Fruit fly (Drosophila melanogaster) whole organism, embryonic: ENCODE results near the gene Gr93a.
A peak's percentile ranks its signal among the peaks of the same experiment; 100 is the strongest.

ENCODE experiments used
- Adf1 ChIP-seq: fragments of 200-800 bp; sonication (Bioruptor generic); IDR thresholded peaks from 2 replicates; pipeline ENCODE4 v1.3.6; 2022; ENCODE audit warnings: missing biosample characterization, missing genetic modification characterization
- Asciz ChIP-seq: fragments of 200-800 bp; sonication (Bioruptor generic); optimal IDR thresholded peaks from 2 replicates; lab custom pipeline; 2017; ENCODE audit warnings: missing biosample characterization, mild to moderate bottlenecking, missing genetic modification characterization, missing genetic modification reagents
- CG12104 ChIP-seq: fragments of 200-800 bp; sonication (Bioruptor generic); optimal IDR thresholded peaks from 3 replicates; lab custom pipeline; 2016; ENCODE audit warnings: missing biosample characterization, missing genetic modification characterization
- CG12155 ChIP-seq: fragments of 200-800 bp; sonication (Bioruptor generic); optimal IDR thresholded peaks from 3 replicates; lab custom pipeline; 2016; ENCODE audit warnings: missing biosample characterization, missing genetic modification characterization
- CG12299 ChIP-seq: fragments of 200-800 bp; sonication (Bioruptor generic); optimal IDR thresholded peaks from 2 replicates; lab custom pipeline; 2018; ENCODE audit warnings: missing biosample characterization, mild to moderate bottlenecking, missing genetic modification characterization
- CG12744 ChIP-seq: fragments of 200-800 bp; sonication (Bioruptor generic); optimal IDR thresholded peaks from 2 replicates; lab custom pipeline; 2016; ENCODE audit warnings: missing biosample characterization, missing genetic modification characterization
- CG13424 ChIP-seq: fragments of 200-800 bp; sonication (Bioruptor generic); optimal IDR thresholded peaks from 2 replicates; lab custom pipeline; 2019; ENCODE audit warnings: missing biosample characterization, mild to moderate bottlenecking, missing genetic modification characterization, moderate library complexity
- CG14050 ChIP-seq: fragments of 200-800 bp; sonication (Bioruptor generic); IDR thresholded peaks from 3 replicates; pipeline ENCODE4 v1.3.6; 2022; ENCODE audit warnings: missing biosample characterization, missing genetic modification characterization
- CG17328 ChIP-seq: fragments of 200-800 bp; sonication (Bioruptor generic); IDR thresholded peaks from 2 replicates; pipeline ENCODE4 v1.3.6; 2022; ENCODE audit warnings: missing biosample characterization, missing genetic modification characterization
- CG17385 ChIP-seq: fragments of 200-800 bp; sonication (Bioruptor generic); optimal IDR thresholded peaks from 3 replicates; lab custom pipeline; 2018; ENCODE audit warnings: missing biosample characterization, mild to moderate bottlenecking, missing genetic modification characterization
- CG2889 ChIP-seq: fragments of 200-800 bp; sonication (Bioruptor generic); IDR thresholded peaks from 3 replicates; pipeline ENCODE4 v1.3.6; 2022; ENCODE audit warnings: missing biosample characterization, missing genetic modification characterization
- CG3065 ChIP-seq: fragments of 200-800 bp; sonication (Bioruptor generic); optimal IDR thresholded peaks from 2 replicates; lab custom pipeline; 2016; ENCODE audit warnings: missing biosample characterization, missing genetic modification characterization
- CG33557 ChIP-seq: fragments of 200-800 bp; sonication (Bioruptor generic); optimal IDR thresholded peaks from 2 replicates; lab custom pipeline; 2019; ENCODE audit warnings: missing biosample characterization, mild to moderate bottlenecking, missing genetic modification characterization, moderate library complexity
- CG34376 ChIP-seq: fragments of 200-800 bp; sonication (Bioruptor generic); optimal IDR thresholded peaks from 2 replicates; lab custom pipeline; 2018; ENCODE audit warnings: missing biosample characterization, mild to moderate bottlenecking, missing genetic modification characterization
- CG6175 ChIP-seq: fragments of 200-800 bp; sonication (Bioruptor generic); IDR thresholded peaks from 3 replicates; pipeline ENCODE4 v1.3.6; 2022; ENCODE audit warnings: missing biosample characterization, missing genetic modification characterization
- CG6813 ChIP-seq: fragments of 200-800 bp; sonication (Bioruptor generic); optimal IDR thresholded peaks from 2 replicates; lab custom pipeline; 2017; ENCODE audit warnings: missing biosample characterization, missing genetic modification characterization, mild to moderate bottlenecking, moderate library complexity, missing genetic modification reagents
- CG8290 ChIP-seq, 3 experiments: fragments of 200-800 bp; sonication (Bioruptor generic); optimal IDR thresholded peaks; 2 replicates each; lab custom pipeline; 2016 to 2019; ENCODE audit warnings: missing biosample characterization in 3 of 3, missing genetic modification characterization in 3 of 3, mild to moderate bottlenecking in 2 of 3, moderate library complexity in 1 of 3
- CG8924 ChIP-seq: fragments of 200-800 bp; optimal IDR thresholded peaks from 3 replicates; lab custom pipeline; 2019; ENCODE audit warnings: missing biosample characterization, mild to moderate bottlenecking, missing genetic modification characterization, moderate library complexity
- Dad ChIP-seq: fragments of 200-800 bp; sonication (Bioruptor generic); optimal IDR thresholded peaks from 3 replicates; lab custom pipeline; 2016; ENCODE audit warnings: missing biosample characterization, missing genetic modification characterization
- Dbx ChIP-seq: fragments of 200-800 bp; sonication (Bioruptor generic); IDR thresholded peaks from 3 replicates; pipeline ENCODE4 v1.3.6; 2022; ENCODE audit warnings: missing biosample characterization, missing genetic modification characterization
- Dek ChIP-seq: fragments of 200-800 bp; sonication (Bioruptor generic); optimal IDR thresholded peaks from 3 replicates; lab custom pipeline; 2019; ENCODE audit warnings: missing biosample characterization, mild to moderate bottlenecking, missing genetic modification characterization, moderate library complexity
- Fer1 ChIP-seq: fragments of 200-800 bp; sonication (Bioruptor generic); optimal IDR thresholded peaks from 2 replicates; lab custom pipeline; 2017; ENCODE audit warnings: missing biosample characterization, mild to moderate bottlenecking, missing genetic modification characterization
- Gsc ChIP-seq: fragments of 200-800 bp; sonication (Bioruptor generic); IDR thresholded peaks from 2 replicates; pipeline ENCODE4 v1.3.6; 2022; ENCODE audit warnings: missing biosample characterization, missing genetic modification characterization
- HLHmδ ChIP-seq: fragments of 200-800 bp; sonication (Bioruptor generic); optimal IDR thresholded peaks from 2 replicates; lab custom pipeline; 2018; ENCODE audit warnings: missing biosample characterization, mild to moderate bottlenecking, missing genetic modification characterization, moderate library complexity
- Hey ChIP-seq: fragments of 200-800 bp; sonication (Bioruptor generic); optimal IDR thresholded peaks from 3 replicates; lab custom pipeline; 2018; ENCODE audit warnings: missing biosample characterization, mild to moderate bottlenecking, missing genetic modification characterization
- HmgD ChIP-seq: fragments of 200-800 bp; sonication (Bioruptor generic); optimal IDR thresholded peaks from 3 replicates; lab custom pipeline; 2016; ENCODE audit warnings: missing biosample characterization, missing genetic modification characterization
- Kr ChIP-seq: fragments of 200-800 bp; sonication (Bioruptor generic); optimal IDR thresholded peaks from 2 replicates; lab custom pipeline; 2017; ENCODE audit warnings: missing biosample characterization, mild to moderate bottlenecking, missing genetic modification characterization
- Med ChIP-seq: fragments of 200-800 bp; sonication (Bioruptor generic); peaks from one replicate; lab custom pipeline; 2016; ENCODE audit warnings: missing biosample characterization, missing genetic modification characterization, mild to moderate bottlenecking, inconsistent platforms, moderate library complexity
- Pdp1 ChIP-seq, 2 experiments: fragments of 200-800 bp; sonication (Bioruptor generic); optimal IDR thresholded peaks; 3 replicates each; lab custom pipeline; 2016; ENCODE audit warnings: missing biosample characterization in 2 of 2, missing genetic modification characterization in 2 of 2, mild to moderate bottlenecking in 1 of 2, moderate library complexity in 1 of 2
- Ravus ChIP-seq: fragments of 200-800 bp; sonication (Bioruptor generic); IDR thresholded peaks from 2 replicates; pipeline ENCODE4 v1.3.6; 2022; ENCODE audit warnings: missing biosample characterization, missing genetic modification characterization
- Scr ChIP-seq: fragments of 200-800 bp; sonication (Bioruptor generic); IDR thresholded peaks from 2 replicates; pipeline ENCODE4 v1.3.6; 2022; ENCODE audit warnings: missing biosample characterization, missing genetic modification characterization; ENCODE audit not compliant: partially characterized antibody
- Usf ChIP-seq: fragments of 200-800 bp; sonication (Bioruptor generic); optimal IDR thresholded peaks from 2 replicates; lab custom pipeline; 2017; ENCODE audit warnings: missing genotype, missing biosample characterization, missing genetic modification characterization
- bcd ChIP-seq: fragments of 200-800 bp; sonication (Bioruptor generic); optimal IDR thresholded peaks from 2 replicates; lab custom pipeline; 2017; ENCODE audit warnings: missing biosample characterization, mild to moderate bottlenecking, missing genetic modification characterization
- cas ChIP-seq: fragments of 200-800 bp; sonication (Bioruptor generic); IDR thresholded peaks from 2 replicates; pipeline ENCODE4 v1.3.6; 2022; ENCODE audit warnings: missing biosample characterization, missing genetic modification characterization
- crc ChIP-seq: fragments of 200-800 bp; sonication (Bioruptor generic); optimal IDR thresholded peaks from 2 replicates; lab custom pipeline; 2016; ENCODE audit warnings: missing biosample characterization, missing genetic modification characterization
- dmrt11E ChIP-seq: fragments of 200-800 bp; sonication (Bioruptor generic); optimal IDR thresholded peaks from 3 replicates; lab custom pipeline; 2018; ENCODE audit warnings: missing biosample characterization, mild to moderate bottlenecking, missing genetic modification characterization, moderate library complexity
- dmrt99B ChIP-seq: fragments of 200-800 bp; sonication (Bioruptor generic); optimal IDR thresholded peaks from 2 replicates; lab custom pipeline; 2018; ENCODE audit warnings: missing biosample characterization, mild to moderate bottlenecking, missing genetic modification characterization, moderate library complexity
- fd64A ChIP-seq: fragments of 200-800 bp; sonication (Bioruptor generic); optimal IDR thresholded peaks from 3 replicates; lab custom pipeline; 2018; ENCODE audit warnings: missing biosample characterization, mild to moderate bottlenecking, missing genetic modification characterization
- h ChIP-seq: fragments of >200 bp; optimal IDR thresholded peaks from 2 replicates; lab custom pipeline; 2017
- ken ChIP-seq: fragments of 200-800 bp; sonication (Bioruptor generic); IDR thresholded peaks from 3 replicates; pipeline ENCODE4 v1.3.6; 2022; ENCODE audit warnings: missing biosample characterization, missing genetic modification characterization
- nerfin-2 ChIP-seq: fragments of 200-800 bp; sonication (Bioruptor generic); IDR thresholded peaks from 2 replicates; pipeline ENCODE4 v1.3.6; 2022; ENCODE audit warnings: missing biosample characterization, missing genetic modification characterization; ENCODE audit not compliant: partially characterized antibody
- nom ChIP-seq: fragments of 200-800 bp; sonication (Bioruptor generic); optimal IDR thresholded peaks from 2 replicates; lab custom pipeline; 2017; ENCODE audit warnings: missing biosample characterization, missing genetic modification characterization, mild to moderate bottlenecking, moderate library complexity, missing genetic modification reagents
- pum ChIP-seq: fragments of 200-800 bp; sonication (Bioruptor generic); optimal IDR thresholded peaks from 2 replicates; lab custom pipeline; 2016; ENCODE audit warnings: missing biosample characterization, missing genetic modification characterization
- row ChIP-seq: fragments of 200-800 bp; sonication (Bioruptor generic); IDR thresholded peaks from 3 replicates; pipeline ENCODE4 v1.3.6; 2022; ENCODE audit warnings: missing biosample characterization, missing genetic modification characterization
- sna ChIP-seq: fragments of 200-800 bp; sonication (Bioruptor generic); IDR thresholded peaks from 2 replicates; pipeline ENCODE4 v1.3.6; 2022; ENCODE audit warnings: missing biosample characterization, missing genetic modification characterization; ENCODE audit not compliant: partially characterized antibody
- sqz ChIP-seq: fragments of 200-800 bp; sonication (Bioruptor generic); optimal IDR thresholded peaks from 3 replicates; lab custom pipeline; 2018; ENCODE audit warnings: missing biosample characterization, mild to moderate bottlenecking, missing genetic modification characterization
- tio ChIP-seq: fragments of 200-800 bp; sonication (Bioruptor generic); optimal IDR thresholded peaks from 2 replicates; lab custom pipeline; 2017; ENCODE audit warnings: missing biosample characterization, missing genetic modification characterization, inconsistent platforms
- zen ChIP-seq: fragments of 200-800 bp; sonication (Bioruptor generic); optimal IDR thresholded peaks from 3 replicates; lab custom pipeline; 2018; ENCODE audit warnings: missing biosample characterization, mild to moderate bottlenecking, missing genetic modification characterization, moderate library complexity

The Gr93a gene

dm6 chr3R:21856098-21856872 lies 24.0 kb downstream of the Gr93a start, which contains the start of gene glec (continued):
- TF ChIP-seq zen: peak; percentile 5
- TF ChIP-seq CG14050 (GFP tag; lab: Robert Waterston, UW): no peak; the same call in 2 of the 3 replicates
- TF ChIP-seq HLHmδ (GFP tag; lab: Kevin White, UChicago): peak; percentile 87
- no peak for TF ChIP-seq Usf (GFP tag; lab: Kevin White, UChicago)
- TF ChIP-seq dmrt99B: peak; percentile 21
- TF ChIP-seq Scr (GFP tag; lab: Robert Waterston, UW): peak; percentile 56
- TF ChIP-seq crc: peak; percentile 5
- TF ChIP-seq nerfin-2 (GFP tag; lab: Robert Waterston, UW): peak; percentile 33; the same call in 1 of the 2 replicates
- TF ChIP-seq CG17385: peak; percentile 34
- TF ChIP-seq CG12299 (tag; lab: Kevin White, UChicago): peak; percentile 1
- peak; percentile 51 for TF ChIP-seq fd64A (GFP tag; lab: Kevin White, UChicago)
- peak; percentile 46 for TF ChIP-seq nom
- no peak; the same call in 1 of the 2 replicates for TF ChIP-seq cas
- TF ChIP-seq Dek (tag; lab: Kevin White, UChicago): peak; percentile 2
- no peak for TF ChIP-seq h (lab: Kevin White, UChicago)
- peak; percentile 45; the same call in 1 of the 2 replicates for TF ChIP-seq CG17328 (GFP tag; lab: Robert Waterston, UW)
- TF ChIP-seq sna: peak; percentile 36; the same call in 1 of the 2 replicates
- TF ChIP-seq Asciz (GFP tag; lab: Kevin White, UChicago): no peak
- no peak for TF ChIP-seq CG6813
- TF ChIP-seq Dad (GFP tag; lab: Kevin White, UChicago): peak; percentile 14
- TF ChIP-seq tio (GFP tag; lab: Kevin White, UChicago): peak; percentile 55
- TF ChIP-seq bcd: no peak
- TF ChIP-seq row (GFP tag; lab: Robert Waterston, UW): peak; percentile 82
- TF ChIP-seq CG13424: peak; percentile 51
- no peak for TF ChIP-seq Kr
- TF ChIP-seq CG34376 (GFP tag; lab: Kevin White, UChicago): peak; percentile 28
- TF ChIP-seq Hey (tag; lab: Kevin White, UChicago): no peak
- peak; percentile 63; the same call in 1 of the 3 replicates for TF ChIP-seq Dbx (GFP tag; lab: Robert Waterston, UW)
- TF ChIP-seq CG2889 (GFP tag; lab: Robert Waterston, UW): no peak
- peak; percentile 34 for TF ChIP-seq sqz (GFP tag; lab: Kevin White, UChicago)
- TF ChIP-seq Pdp1 (GFP tag; optimal IDR thresholded peaks at IDR 0.05; lab: Kevin White, UChicago): peak in 1 of 2 experiments; percentile 54
- TF ChIP-seq ken (GFP tag; lab: Robert Waterston, UW): 0 out of 3 replicates have a peak, but pooled peaks have one; percentile 50
- no peak for TF ChIP-seq CG12744 (GFP tag; lab: Kevin White, UChicago)
- TF ChIP-seq Med (GFP tag; lab: Kevin White, UChicago): peak; percentile 93
- TF ChIP-seq CG12104 (GFP tag; lab: Kevin White, UChicago): no peak
- no peak for TF ChIP-seq CG3065 (GFP tag; lab: Kevin White, UChicago)
- no peak for TF ChIP-seq CG8290 (GFP tag; optimal IDR thresholded peaks at IDR 0.05; lab: Kevin White, UChicago)
- peak in 1 of 2 experiments; percentile 89 for TF ChIP-seq CG8290 (tag; optimal IDR thresholded peaks at IDR 0.05; lab: Kevin White, UChicago)
- peak; percentile 60 for TF ChIP-seq Fer1
- peak; percentile 45; the same call in 1 of the 2 replicates for TF ChIP-seq Adf1 (GFP tag; lab: Robert Waterston, UW)
- no peak for TF ChIP-seq CG12155 (GFP tag; lab: Kevin White, UChicago)
- TF ChIP-seq Ravus (GFP tag; lab: Robert Waterston, UW): no peak
- peak; percentile 77 for TF ChIP-seq HmgD (GFP tag; lab: Kevin White, UChicago)
- peak; percentile 56 for TF ChIP-seq dmrt11E (tag; lab: Kevin White, UChicago)
- peak; percentile 52 for TF ChIP-seq CG8924 (tag; lab: Kevin White, UChicago)
- TF ChIP-seq Gsc (GFP tag; lab: Robert Waterston, UW): no peak
- TF ChIP-seq pum (GFP tag; lab: Kevin White, UChicago): no peak
- TF ChIP-seq CG6175 (GFP tag; lab: Robert Waterston, UW): peak; percentile 6; the same call in 1 of the 3 replicates
- peak; percentile 37 for TF ChIP-seq CG33557 (GFP tag; lab: Kevin White, UChicago)
